Fruit fly (Drosophila melanogaster) whole organism, embryonic: ENCODE measurements around the gene VGlut.

Experiments used
- ATbp ChIP-seq: fragments of 200-800 bp; sonication (Bioruptor generic); optimal IDR thresholded peaks from 2 replicates; lab custom pipeline; 2017; ENCODE audit warnings: missing biosample characterization, mild to moderate bottlenecking, missing genetic modification characterization, missing genetic modification reagents
- Ada2b ChIP-seq: fragments of 200-800 bp; sonication (Bioruptor generic); IDR thresholded peaks from 2 replicates; pipeline ENCODE4 v1.3.6; 2022; ENCODE audit warnings: missing biosample characterization, missing genetic modification characterization
- Blimp-1 ChIP-seq: fragments of 200-800 bp; sonication (Bioruptor generic); optimal IDR thresholded peaks from 3 replicates; lab custom pipeline; 2018; ENCODE audit warnings: missing biosample characterization, missing genetic modification characterization, mild to moderate bottlenecking, moderate library complexity, missing genetic modification reagents
- CG10366 ChIP-seq: fragments of 200-800 bp; sonication (Bioruptor generic); IDR thresholded peaks from 2 replicates; pipeline ENCODE4 v1.3.6; 2022; ENCODE audit warnings: missing biosample characterization, missing genetic modification characterization
- CG10979 ChIP-seq: fragments of 200-800 bp; sonication (Bioruptor generic); optimal IDR thresholded peaks from 2 replicates; lab custom pipeline; 2018; ENCODE audit warnings: missing biosample characterization, mild to moderate bottlenecking, missing genetic modification characterization, moderate library complexity
- CG11504 ChIP-seq: fragments of 200-800 bp; sonication (Bioruptor generic); optimal IDR thresholded peaks from 3 replicates; lab custom pipeline; 2019; ENCODE audit warnings: missing biosample characterization, mild to moderate bottlenecking, missing genetic modification characterization, moderate library complexity
- CG11696 ChIP-seq: fragments of 200-800 bp; sonication (Bioruptor generic); IDR thresholded peaks from 2 replicates; pipeline ENCODE4 v1.3.6; 2022; ENCODE audit warnings: missing biosample characterization, missing genetic modification characterization
- CG1603 ChIP-seq: fragments of 200-800 bp; sonication (Bioruptor generic); optimal IDR thresholded peaks from 2 replicates; lab custom pipeline; 2019; ENCODE audit warnings: missing biosample characterization, mild to moderate bottlenecking, missing genetic modification characterization, moderate library complexity
- CG17359 ChIP-seq: fragments of 200-800 bp; sonication (Bioruptor generic); optimal IDR thresholded peaks from 3 replicates; lab custom pipeline; 2018; ENCODE audit warnings: missing biosample characterization, mild to moderate bottlenecking, missing genetic modification characterization, moderate library complexity
- CG2129 ChIP-seq: fragments of 200-800 bp; sonication (Bioruptor generic); IDR thresholded peaks from 2 replicates; pipeline ENCODE4 v1.3.6; 2022; ENCODE audit warnings: missing biosample characterization, missing genetic modification characterization; ENCODE audit not compliant: partially characterized antibody
- CG2712 ChIP-seq: fragments of 200-800 bp; optimal IDR thresholded peaks from 3 replicates; lab custom pipeline; 2019; ENCODE audit warnings: missing biosample characterization, mild to moderate bottlenecking, missing genetic modification characterization, moderate library complexity
- CG30431 ChIP-seq: fragments of 200-800 bp; sonication (Bioruptor generic); optimal IDR thresholded peaks from 2 replicates; lab custom pipeline; 2017; ENCODE audit warnings: missing biosample characterization, missing genetic modification characterization
- CG31441 ChIP-seq: fragments of 200-800 bp; sonication (Bioruptor generic); IDR thresholded peaks from 2 replicates; pipeline ENCODE4 v1.3.6; 2022; ENCODE audit warnings: missing biosample characterization, missing genetic modification characterization
- CG3163 ChIP-seq: fragments of 200-800 bp; sonication (Bioruptor generic); optimal IDR thresholded peaks from 3 replicates; lab custom pipeline; 2016; ENCODE audit warnings: missing biosample characterization, missing genetic modification characterization
- CG32772 ChIP-seq: fragments of 200-800 bp; sonication (Bioruptor generic); IDR thresholded peaks from 2 replicates; pipeline ENCODE4 v1.3.6; 2022; ENCODE audit warnings: missing biosample characterization, missing genetic modification characterization
- CG34422 ChIP-seq: fragments of 200-800 bp; sonication (Bioruptor generic); IDR thresholded peaks from 3 replicates; pipeline ENCODE4 v1.3.6; 2022; ENCODE audit warnings: missing biosample characterization, missing genetic modification characterization
- CG4730 ChIP-seq: fragments of 200-800 bp; sonication (Bioruptor generic); IDR thresholded peaks from 2 replicates; pipeline ENCODE4 v1.3.6; 2022; ENCODE audit warnings: missing biosample characterization, missing genetic modification characterization
- CG7839 ChIP-seq: fragments of 200-800 bp; sonication (Bioruptor generic); optimal IDR thresholded peaks from 3 replicates; lab custom pipeline; 2018; ENCODE audit warnings: missing biosample characterization, mild to moderate bottlenecking, missing genetic modification characterization, moderate library complexity
- CG9609 ChIP-seq: fragments of 200-800 bp; sonication (Bioruptor generic); optimal IDR thresholded peaks from 3 replicates; lab custom pipeline; 2016; ENCODE audit warnings: missing biosample characterization, missing genetic modification characterization
- E2f2 ChIP-seq: fragments of 200-800 bp; sonication (Bioruptor generic); IDR thresholded peaks from 2 replicates; pipeline ENCODE4 v1.3.6; 2022; ENCODE audit warnings: missing biosample characterization, missing genetic modification characterization
- Ets65A ChIP-seq: fragments of 200-800 bp; sonication (Bioruptor generic); peaks from one replicate; lab custom pipeline; 2016; ENCODE audit warnings: missing biosample characterization, missing genetic modification characterization
- H15 ChIP-seq: fragments of 200-800 bp; sonication (Bioruptor generic); IDR thresholded peaks from 3 replicates; pipeline ENCODE4 v1.3.6; 2022; ENCODE audit warnings: missing biosample characterization, missing genetic modification characterization
- HLH3B ChIP-seq: fragments of 200-800 bp; sonication (Bioruptor generic); IDR thresholded peaks from 2 replicates; pipeline ENCODE4 v1.3.6; 2022; ENCODE audit warnings: missing biosample characterization, missing genetic modification characterization
- Hey ChIP-seq: fragments of 200-800 bp; sonication (Bioruptor generic); optimal IDR thresholded peaks from 3 replicates; lab custom pipeline; 2018; ENCODE audit warnings: missing biosample characterization, mild to moderate bottlenecking, missing genetic modification characterization
- Hr51 ChIP-seq, 2 experiments: fragments of 200-800 bp; sonication (Bioruptor generic); optimal IDR thresholded peaks; 2 replicates in 1 of 2; 3 replicates in 1 of 2; lab custom pipeline; 2016 to 2018; ENCODE audit warnings: missing biosample characterization in 2 of 2, missing genetic modification characterization in 2 of 2, mild to moderate bottlenecking in 1 of 2, moderate library complexity in 1 of 2
- Oli ChIP-seq: fragments of 200-800 bp; sonication (Bioruptor generic); optimal IDR thresholded peaks from 2 replicates; lab custom pipeline; 2018; ENCODE audit warnings: missing biosample characterization, mild to moderate bottlenecking, missing genetic modification characterization, moderate library complexity
- PHDP ChIP-seq: fragments of 200-800 bp; sonication (Bioruptor generic); optimal IDR thresholded peaks from 3 replicates; lab custom pipeline; 2018; ENCODE audit warnings: missing biosample characterization, mild to moderate bottlenecking, missing genetic modification characterization, moderate library complexity
- Ptx1 ChIP-seq: fragments of 200-800 bp; sonication (Bioruptor generic); IDR thresholded peaks from 2 replicates; pipeline ENCODE4 v1.3.6; 2022; ENCODE audit warnings: missing biosample characterization, missing genetic modification characterization
- Side ChIP-seq: fragments of 200-800 bp; sonication (Bioruptor generic); optimal IDR thresholded peaks from 2 replicates; lab custom pipeline; 2016; ENCODE audit warnings: missing biosample characterization, missing genetic modification characterization
- Sry-β ChIP-seq: fragments of 200-800 bp; sonication (Bioruptor generic); optimal IDR thresholded peaks from 2 replicates; lab custom pipeline; 2018; ENCODE audit warnings: missing biosample characterization, mild to moderate bottlenecking, missing genetic modification characterization, moderate library complexity
- Xbp1 ChIP-seq: fragments of 200-800 bp; sonication (Bioruptor generic); optimal IDR thresholded peaks from 3 replicates; lab custom pipeline; 2016; ENCODE audit warnings: missing biosample characterization, mild to moderate bottlenecking, missing genetic modification characterization
- Xrp1 ChIP-seq: fragments of 200-800 bp; sonication (Bioruptor generic); IDR thresholded peaks from 2 replicates; pipeline ENCODE4 v1.3.6; 2022; ENCODE audit warnings: missing biosample characterization, missing genetic modification characterization
- bsh ChIP-seq, 2 experiments: fragments of 200-800 bp; sonication (Bioruptor generic); optimal IDR thresholded peaks; 2 replicates each; lab custom pipeline; 2017 to 2018; ENCODE audit warnings: mild to moderate bottlenecking in 2 of 2, missing biosample characterization in 2 of 2, missing genetic modification characterization in 2 of 2, moderate library complexity in 1 of 2
- crc ChIP-seq: fragments of 200-800 bp; sonication (Bioruptor generic); optimal IDR thresholded peaks from 2 replicates; lab custom pipeline; 2016; ENCODE audit warnings: missing biosample characterization, missing genetic modification characterization
- dmrt11E ChIP-seq: fragments of 200-800 bp; sonication (Bioruptor generic); optimal IDR thresholded peaks from 3 replicates; lab custom pipeline; 2018; ENCODE audit warnings: missing biosample characterization, mild to moderate bottlenecking, missing genetic modification characterization, moderate library complexity
- esg ChIP-seq: fragments of 200-800 bp; sonication (Bioruptor generic); conservative IDR thresholded peaks from 2 replicates; pipeline ENCODE4 v1.3.6; 2022; ENCODE audit warnings: missing biosample characterization, missing genetic modification characterization
- gem ChIP-seq: fragments of 200-800 bp; sonication (Bioruptor generic); optimal IDR thresholded peaks from 2 replicates; lab custom pipeline; 2019; ENCODE audit warnings: missing biosample characterization, mild to moderate bottlenecking, missing genetic modification characterization, moderate library complexity
- grau ChIP-seq: fragments of 200-800 bp; optimal IDR thresholded peaks from 3 replicates; lab custom pipeline; 2019; ENCODE audit warnings: missing biosample characterization, mild to moderate bottlenecking, missing genetic modification characterization, moderate library complexity
- hb ChIP-seq: fragments of 200-800 bp; sonication (Bioruptor generic); IDR thresholded peaks from 3 replicates; pipeline ENCODE4 v1.3.6; 2022; ENCODE audit warnings: missing biosample characterization, missing genetic modification characterization; ENCODE audit not compliant: partially characterized antibody
- pan ChIP-seq, 4 experiments: fragments of >200 bp in 3 of 4; fragments of 200-800 bp in 1 of 4; sonication (Bioruptor generic) in 1 of 4; optimal IDR thresholded peaks in 3 of 4; IDR thresholded peaks in 1 of 4; 2 replicates each; pipeline versions ENCODE4 v1.3.6 to Lab custom; 2017 to 2022; ENCODE audit warnings: missing biosample characterization in 2 of 4, missing genetic modification characterization in 2 of 4, mixed read lengths in 1 of 4
- ranshi ChIP-seq: fragments of 200-800 bp; sonication (Bioruptor generic); IDR thresholded peaks from 2 replicates; pipeline ENCODE4 v1.3.6; 2022; ENCODE audit warnings: missing biosample characterization, missing genetic modification characterization
- row ChIP-seq: fragments of 200-800 bp; sonication (Bioruptor generic); IDR thresholded peaks from 3 replicates; pipeline ENCODE4 v1.3.6; 2022; ENCODE audit warnings: missing biosample characterization, missing genetic modification characterization
- slbo ChIP-seq: fragments of 200-800 bp; sonication (Bioruptor generic); IDR thresholded peaks from 2 replicates; pipeline ENCODE4 v1.3.6; 2022; ENCODE audit warnings: missing biosample characterization, missing genetic modification characterization
- sob ChIP-seq: fragments of 200-800 bp; sonication (Bioruptor generic); IDR thresholded peaks from 2 replicates; pipeline ENCODE4 v1.3.6; 2022; ENCODE audit warnings: missing biosample characterization, missing genetic modification characterization
- stwl ChIP-seq: fragments of 200-800 bp; sonication (Bioruptor generic); optimal IDR thresholded peaks from 3 replicates; lab custom pipeline; 2018; ENCODE audit warnings: missing biosample characterization, mild to moderate bottlenecking, missing genetic modification characterization, moderate library complexity
- twi ChIP-seq: fragments of 200-800 bp; optimal IDR thresholded peaks from 2 replicates; lab custom pipeline; 2019; ENCODE audit warnings: missing biosample characterization, mild to moderate bottlenecking, missing genetic modification characterization, moderate library complexity
- unpg ChIP-seq: fragments of 200-800 bp; sonication (Bioruptor generic); optimal IDR thresholded peaks from 3 replicates; lab custom pipeline; 2018; ENCODE audit warnings: missing biosample characterization, mild to moderate bottlenecking, missing genetic modification characterization, moderate library complexity
- vvl ChIP-seq: fragments of 200-800 bp; sonication (Bioruptor generic); IDR thresholded peaks from 2 replicates; pipeline ENCODE4 v1.3.6; 2022; ENCODE audit warnings: missing biosample characterization, missing genetic modification characterization
- wdn ChIP-seq: fragments of 200-800 bp; sonication (Bioruptor generic); IDR thresholded peaks from 2 replicates; pipeline ENCODE4 v1.3.6; 2022; ENCODE audit warnings: missing biosample characterization, missing genetic modification characterization

Gene VGlut

dm6 chr2L:2398459-2398858, 1.6 kb upstream of the VGlut start:
- no peak for TF ChIP-seq CG4730 (GFP tag; lab: Robert Waterston, UW)
- no peak for TF ChIP-seq twi (tag; lab: Kevin White, UChicago)
- 0 out of 2 replicates have a peak, but pooled peaks have one; percentile 19 for TF ChIP-seq slbo
- TF ChIP-seq CG11696 (GFP tag; lab: Robert Waterston, UW): 0 out of 2 replicates have a peak, but pooled peaks have one; percentile 9
- 0 out of 2 replicates have a peak, but pooled peaks have one; percentile 16 for TF ChIP-seq Ptx1 (GFP tag; lab: Robert Waterston, UW)
- TF ChIP-seq Xbp1: peak; percentile 4
- peak; percentile 1 for TF ChIP-seq CG10979 (tag; lab: Kevin White, UChicago)
- TF ChIP-seq CG31441 (GFP tag; lab: Robert Waterston, UW): peak; percentile 53
- peak; percentile 24 for TF ChIP-seq Oli (tag; lab: Kevin White, UChicago)
- peak; percentile 27 for TF ChIP-seq unpg (GFP tag; lab: Kevin White, UChicago)
- 0 out of 2 replicates have a peak, but pooled peaks have one; percentile 22 for TF ChIP-seq sob
- TF ChIP-seq Sry-β (GFP tag; lab: Kevin White, UChicago): no peak
- no peak for TF ChIP-seq pan (optimal IDR thresholded peaks at IDR 0.05; lab: Kevin White, UChicago)
- peak in 1 of 2 experiments; percentile 5 for TF ChIP-seq pan (GFP tag; optimal IDR thresholded peaks at IDR 0.05 in 1 of 2, IDR thresholded peaks at IDR 0.05 in 1 of 2)
- peak; percentile 29; the same call in 1 of the 2 replicates for TF ChIP-seq Xrp1 (GFP tag; lab: Robert Waterston, UW)
- no peak for TF ChIP-seq CG3163 (GFP tag; lab: Kevin White, UChicago)
- 0 out of 2 replicates have a peak, but pooled peaks have one; percentile 33 for TF ChIP-seq CG32772 (GFP tag; lab: Robert Waterston, UW)
- TF ChIP-seq dmrt11E (tag; lab: Kevin White, UChicago): no peak
- TF ChIP-seq CG9609 (GFP tag; lab: Kevin White, UChicago): no peak
- peak in 1 of 2 experiments; percentile 36 for TF ChIP-seq bsh (GFP tag; optimal IDR thresholded peaks at IDR 0.05; lab: Kevin White, UChicago)
- peak; percentile 20 for TF ChIP-seq Blimp-1 (GFP tag; lab: Kevin White, UChicago)
- no peak for TF ChIP-seq hb
- peak; percentile 42; the same call in 1 of the 3 replicates for TF ChIP-seq CG34422
- no peak for TF ChIP-seq Ets65A (GFP tag; lab: Kevin White, UChicago)
- TF ChIP-seq CG17359 (tag; lab: Kevin White, UChicago): peak; percentile 14
- TF ChIP-seq Hey: no peak
- no peak for TF ChIP-seq Side
- TF ChIP-seq PHDP (tag; lab: Kevin White, UChicago): peak; percentile 10
- TF ChIP-seq row (GFP tag; lab: Robert Waterston, UW): peak; percentile 37; the same call in 1 of the 3 replicates
- peak; percentile 45 for TF ChIP-seq CG11504 (tag; lab: Kevin White, UChicago)
- 0 out of 2 replicates have a peak, but pooled peaks have one; percentile 10 for TF ChIP-seq HLH3B (GFP tag; lab: Robert Waterston, UW)
- 0 out of 2 replicates have a peak, but pooled peaks have one; percentile 5 for TF ChIP-seq Ada2b
- TF ChIP-seq E2f2: peak; percentile 13; the same call in 1 of the 2 replicates
- TF ChIP-seq esg: 0 out of 2 replicates have a peak, but pooled peaks have one; percentile 14
- TF ChIP-seq ATbp (GFP tag; lab: Kevin White, UChicago): no peak
- TF ChIP-seq gem (tag; lab: Kevin White, UChicago): peak; percentile 54
- TF ChIP-seq CG2129: no peak
- no peak for TF ChIP-seq CG1603 (tag; lab: Kevin White, UChicago)
- 0 out of 2 replicates have a peak, but pooled peaks have one; percentile 33 for TF ChIP-seq wdn (GFP tag; lab: Robert Waterston, UW)
- TF ChIP-seq CG7839 (tag; lab: Kevin White, UChicago): peak; percentile 12
- 0 out of 2 replicates have a peak, but pooled peaks have one; percentile 22 for TF ChIP-seq ranshi
- peak; percentile 19 for TF ChIP-seq grau (tag; lab: Kevin White, UChicago)
- no peak for TF ChIP-seq H15 (GFP tag; lab: Robert Waterston, UW)
- TF ChIP-seq CG2712: peak; percentile 12
- no peak for TF ChIP-seq stwl (tag; lab: Kevin White, UChicago)
- peak in 1 of 2 experiments; percentile 27 for TF ChIP-seq Hr51 (GFP tag; optimal IDR thresholded peaks at IDR 0.05; lab: Kevin White, UChicago)
- TF ChIP-seq CG30431: no peak
- TF ChIP-seq crc: no peak
- TF ChIP-seq CG10366 (GFP tag; lab: Robert Waterston, UW): peak; percentile 11; the same call in 1 of the 2 replicates
- TF ChIP-seq vvl (GFP tag; lab: Robert Waterston, UW): peak; percentile 30; the same call in 1 of the 2 replicates
